Worm (Caenorhabditis elegans): Measurements from ENCODE around the gene cyp-34A9.
A peak's percentile ranks its signal among the peaks of the same experiment; 100 is the strongest.

cyp-34A9 gene

DNA sequence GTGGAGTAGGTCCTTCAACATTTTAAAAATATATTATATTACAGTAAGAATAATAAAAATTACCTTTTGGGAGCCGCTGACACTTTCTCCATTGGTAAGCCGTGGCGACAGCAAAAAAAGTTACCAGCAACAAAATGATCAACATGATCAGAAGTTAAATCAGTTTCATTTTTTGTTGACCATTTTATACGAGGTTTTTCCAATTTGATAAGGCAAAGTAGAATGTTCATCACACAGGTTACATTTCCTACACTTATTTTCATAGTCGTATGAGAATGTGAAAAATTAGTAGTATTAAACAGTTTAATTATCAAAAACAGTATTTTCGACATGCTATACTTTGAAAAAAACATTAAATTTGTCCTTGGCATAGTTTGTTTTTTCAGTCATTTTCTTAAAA is 2.5 kb upstream of the cyp-34A9 start, which contains the start of gene cyp-34A10:
Gene cyp-34A10, minus strand, starts transcription at position 146 of the 400 bp plus-strand sequence.
- no peak for TF ChIP-seq nhr-67 (tag; optimal IDR thresholded peaks at IDR 0.05)
- no peak for TF ChIP-seq mml-1 (tag; optimal IDR thresholded peaks at IDR 0.05)
- no peak for TF ChIP-seq egl-5 (tag; optimal IDR thresholded peaks at IDR 0.05)
- TF ChIP-seq jun-1 (tag; optimal IDR thresholded peaks at IDR 0.05): no peak
- no peak for TF ChIP-seq R02D3.7 (tag; optimal IDR thresholded peaks at IDR 0.05)
- no peak for TF ChIP-seq skn-1 (tag; optimal IDR thresholded peaks at IDR 0.05)
- TF ChIP-seq ztf-4 (tag; optimal IDR thresholded peaks at IDR 0.05): no peak
- no peak for TF ChIP-seq nhr-28 (tag; optimal IDR thresholded peaks at IDR 0.05)
- no peak for TF ChIP-seq ceh-16 (tag; optimal IDR thresholded peaks at IDR 0.05)
- TF ChIP-seq elt-2 (tag; optimal IDR thresholded peaks at IDR 0.05): no peak
- no peak for TF ChIP-seq fkh-2 (tag; optimal IDR thresholded peaks at IDR 0.05)
- no peak for TF ChIP-seq unc-39 (tag; optimal IDR thresholded peaks at IDR 0.05)

DNA sequence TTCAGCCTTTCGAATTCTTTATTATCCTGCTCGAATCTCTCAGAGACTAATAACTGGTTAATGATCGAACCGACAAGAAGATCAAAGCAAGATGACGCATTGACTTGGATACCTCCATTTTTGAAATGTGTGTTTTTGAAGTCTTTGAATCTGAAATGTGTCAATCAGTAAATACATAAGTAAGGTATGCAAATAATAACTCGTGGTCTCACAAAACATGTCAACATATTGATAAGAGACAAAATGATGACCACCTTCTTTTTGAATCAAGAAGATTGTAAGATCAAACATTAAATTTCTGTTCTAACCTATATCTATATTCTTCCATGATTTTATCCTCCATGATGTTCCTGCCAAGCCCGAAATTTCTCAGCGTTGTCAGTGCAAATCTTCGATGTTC is 676 bp downstream of the cyp-34A9 start:
- TF ChIP-seq elt-2 (tag; optimal IDR thresholded peaks at IDR 0.05) (peak; percentile 23), fkh-10 (GFP tag; optimal IDR thresholded peaks at IDR 0.05) (no peak)

DNA sequence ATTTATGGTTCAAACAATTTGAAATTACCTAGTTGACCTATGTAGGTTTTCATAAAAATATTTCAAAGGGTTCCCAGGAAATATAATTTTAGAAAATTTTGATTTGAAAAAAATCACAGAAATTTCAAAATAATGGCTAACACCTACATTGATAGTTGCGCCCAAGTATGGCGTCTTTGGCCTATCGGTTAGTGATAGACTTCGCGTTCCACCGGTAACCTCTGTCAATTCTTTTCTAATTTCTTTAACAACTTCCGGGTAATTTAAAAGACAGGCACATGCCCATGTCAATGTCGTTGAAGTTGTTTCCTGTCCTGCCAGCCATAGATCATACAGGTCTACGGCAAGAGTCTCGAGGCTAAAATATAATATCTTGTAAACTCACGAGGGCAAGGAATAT is 1.4 kb downstream of the cyp-34A9 start:
- TF ChIP-seq nhr-25 (tag; optimal IDR thresholded peaks at IDR 0.05) (no peak), R02D3.7 (tag; optimal IDR thresholded peaks at IDR 0.05) (no peak), lsy-12 (tag; optimal IDR thresholded peaks at IDR 0.05) (no peak), nhr-77 (tag; optimal IDR thresholded peaks at IDR 0.05) (no peak), jun-1 (tag; optimal IDR thresholded peaks at IDR 0.05) (no peak), fkh-2 (tag; optimal IDR thresholded peaks at IDR 0.05) (no peak)

DNA sequence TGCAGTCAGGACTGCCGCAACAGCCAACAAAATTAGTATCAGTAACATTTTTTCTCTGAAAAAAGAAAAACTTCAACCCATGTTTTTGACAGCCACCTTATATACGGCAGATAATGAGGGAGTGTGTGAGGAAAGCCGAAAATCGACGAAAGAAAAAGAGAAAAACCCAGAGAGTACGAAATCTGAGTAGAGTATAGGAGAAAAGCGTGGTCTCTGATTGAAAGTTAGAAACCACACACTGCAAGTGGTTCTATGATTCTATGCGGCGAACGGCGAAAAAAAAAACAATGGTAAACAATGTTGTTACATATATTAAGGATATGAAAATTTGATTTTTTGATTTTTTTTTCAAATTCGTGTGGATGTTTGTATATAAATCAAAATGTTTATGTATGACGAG is 2.6 kb downstream of the cyp-34A9 start, which contains the start of gene cyp-34A8:
Gene cyp-34A8, minus strand, starts transcription at position 62 of the 400 bp plus-strand sequence.
- TF ChIP-seq nhr-43 (tag; optimal IDR thresholded peaks at IDR 0.05; ENCODE audit: poor library complexity, severe bottlenecking) (peak; percentile 9), nfya-1 (tag; optimal IDR thresholded peaks at IDR 0.05; ENCODE audit: insufficient read depth) (peak; percentile 1), aly-2 (tag; optimal IDR thresholded peaks at IDR 0.05) (no peak)

DNA sequence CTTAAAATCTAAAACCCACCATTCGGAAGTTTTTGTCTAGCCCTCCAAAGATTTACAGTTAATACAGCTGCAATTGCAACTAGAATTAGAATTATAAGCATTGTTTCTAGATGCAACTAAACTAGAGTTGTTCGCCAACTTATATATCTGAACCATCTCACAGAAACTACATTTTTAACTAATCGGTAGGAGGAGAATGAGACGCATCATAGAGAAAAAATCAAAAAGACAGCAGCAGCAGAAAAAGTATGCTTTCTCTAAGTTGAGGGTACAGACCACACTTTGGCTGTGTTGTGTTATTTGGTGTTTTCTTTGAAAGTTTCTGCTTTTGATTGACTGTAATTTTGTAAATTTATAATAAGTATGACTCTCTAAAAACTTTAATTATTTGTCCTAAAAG is 6.6 kb downstream of the cyp-34A9 start, which contains the start of gene cyp-34A7:
Gene cyp-34A7, minus strand, starts transcription at position 101 of the 400 bp plus-strand sequence.
- TF ChIP-seq ama-1 (optimal IDR thresholded peaks at IDR 0.05) (no peak), skn-1 (tag; optimal IDR thresholded peaks at IDR 0.05) (no peak), ztf-4 (tag; optimal IDR thresholded peaks at IDR 0.05) (no peak), egl-5 (tag; optimal IDR thresholded peaks at IDR 0.05) (no peak), nfya-1 (tag; optimal IDR thresholded peaks at IDR 0.05; ENCODE audit: insufficient read depth) (no peak), nhr-67 (tag; optimal IDR thresholded peaks at IDR 0.05) (no peak), ZK546.5 (tag; optimal IDR thresholded peaks at IDR 0.05) (no peak), fos-1 (tag; optimal IDR thresholded peaks at IDR 0.05) (no peak), tbx-2 (tag; optimal IDR thresholded peaks at IDR 0.05) (no peak), nhr-12 (tag; optimal IDR thresholded peaks at IDR 0.05) (no peak), R02D3.7 (tag; optimal IDR thresholded peaks at IDR 0.05) (no peak), pqm-1 (tag; optimal IDR thresholded peaks at IDR 0.05) (no peak)

DNA sequence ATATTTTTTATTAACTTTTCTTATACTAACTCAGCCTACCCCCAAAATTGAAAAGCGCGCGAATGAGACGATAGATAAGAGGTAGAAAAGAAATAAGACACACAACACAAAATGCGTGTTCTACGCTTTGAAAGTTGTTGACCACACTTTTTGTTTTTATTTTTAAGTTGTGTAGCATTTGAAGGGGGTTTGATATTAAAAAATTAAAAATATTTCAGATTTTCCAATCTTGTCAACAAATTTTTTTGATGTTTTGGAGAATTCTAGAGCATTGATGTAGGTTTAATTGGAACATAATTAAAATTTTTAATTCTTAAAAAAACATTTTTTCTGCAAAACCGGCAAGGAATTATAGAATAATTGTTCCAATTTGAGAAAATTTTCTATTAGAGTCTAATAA is 9.1 kb downstream of the cyp-34A9 start, which contains the start of gene cyp-34A6:
Gene cyp-34A6, minus strand, starts transcription at position 101 of the 400 bp plus-strand sequence.
- TF ChIP-seq pha-4 (tag; optimal IDR thresholded peaks at IDR 0.05) (peak; percentile 17), nfya-1 (tag; optimal IDR thresholded peaks at IDR 0.05; ENCODE audit: insufficient read depth) (no peak)

DNA sequence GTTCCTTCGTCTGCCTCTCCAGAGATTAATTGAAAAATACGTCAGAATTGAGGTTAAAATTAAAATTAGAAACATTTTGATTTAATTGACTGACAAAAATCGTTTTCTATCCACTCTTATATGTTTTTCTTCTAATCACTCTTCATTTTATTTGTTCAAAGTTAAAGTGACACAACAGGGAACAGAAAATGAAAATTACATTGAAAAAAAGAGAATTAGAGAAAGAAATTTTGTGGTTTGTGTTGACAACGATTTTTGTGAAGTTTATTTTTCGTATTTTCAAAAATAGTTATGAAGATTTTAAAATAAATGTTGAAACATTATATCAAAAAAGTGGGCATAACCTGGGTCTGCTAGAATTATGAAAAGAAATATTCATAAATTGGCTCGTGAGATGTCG is 12.7 kb downstream of the cyp-34A9 start, which contains the start of gene cyp-34A5:
Gene cyp-34A5, minus strand, starts transcription at position 101 of the 400 bp plus-strand sequence.
- TF ChIP-seq nhr-11 (tag; optimal IDR thresholded peaks at IDR 0.05): no peak
- TF ChIP-seq elt-1 (tag; optimal IDR thresholded peaks at IDR 0.05): no peak
- no peak for TF ChIP-seq elt-2 (tag; optimal IDR thresholded peaks at IDR 0.05)
- TF ChIP-seq nhr-25 (tag; optimal IDR thresholded peaks at IDR 0.05): no peak
- TF ChIP-seq tbx-2 (tag; optimal IDR thresholded peaks at IDR 0.05): no peak

DNA sequence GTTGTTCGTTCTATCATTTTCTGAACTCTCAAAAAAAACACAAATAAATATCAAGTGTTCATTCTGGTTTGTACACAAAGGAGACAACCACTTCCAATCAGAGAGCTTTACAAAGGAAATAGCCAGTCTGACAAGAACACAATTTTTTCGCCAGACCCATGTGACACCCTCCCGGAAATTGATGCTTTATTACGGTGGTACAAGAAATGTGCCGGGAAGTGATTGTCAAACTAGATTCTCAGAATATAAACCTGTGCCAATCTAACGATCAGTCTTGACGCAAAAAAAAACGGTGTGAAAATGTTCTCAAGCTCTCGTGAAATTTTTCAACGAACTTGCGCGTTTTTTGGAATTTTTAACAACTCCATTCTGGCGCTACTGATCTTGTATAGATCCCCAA is 16.6 kb downstream of the cyp-34A9 start, which contains the start of gene str-247:
Gene str-247, plus strand, starts transcription at position 301 of the 400 bp plus-strand sequence.
- no peak for TF ChIP-seq ceh-16 (tag; optimal IDR thresholded peaks at IDR 0.05)
- no peak for TF ChIP-seq elt-2 (tag; optimal IDR thresholded peaks at IDR 0.05)
- no peak for TF ChIP-seq lsy-12 (tag; optimal IDR thresholded peaks at IDR 0.05)
- TF ChIP-seq snpc-4 (tag; optimal IDR thresholded peaks at IDR 0.05): no peak
- no peak for TF ChIP-seq lin-39 (tag; optimal IDR thresholded peaks at IDR 0.05)
- no peak for TF ChIP-seq elt-3 (tag; optimal IDR thresholded peaks at IDR 0.05)
- no peak for TF ChIP-seq aly-2 (tag; optimal IDR thresholded peaks at IDR 0.05)

All from whole organism, L3 larva.